Fruit fly (Drosophila melanogaster) whole organism, embryonic: ENCODE results near the gene CG5445.

ENCODE experiments used
- Aef1 ChIP-seq: fragments of 200-800 bp; sonication (Bioruptor generic); IDR thresholded peaks from 3 replicates; pipeline ENCODE4 v1.3.6; 2022; ENCODE audit warnings: missing biosample characterization, missing genetic modification characterization
- CG10462 ChIP-seq: fragments of 200-800 bp; sonication (Bioruptor generic); optimal IDR thresholded peaks from 2 replicates; lab custom pipeline; 2016; ENCODE audit warnings: missing biosample characterization, missing genetic modification characterization
- CG11504 ChIP-seq: fragments of 200-800 bp; sonication (Bioruptor generic); optimal IDR thresholded peaks from 3 replicates; lab custom pipeline; 2019; ENCODE audit warnings: missing biosample characterization, mild to moderate bottlenecking, missing genetic modification characterization, moderate library complexity
- CG14014 ChIP-seq: fragments of 200-800 bp; sonication (Bioruptor generic); IDR thresholded peaks from 2 replicates; pipeline ENCODE4 v1.3.6; 2022; ENCODE audit warnings: missing biosample characterization, missing genetic modification characterization
- CG15479 ChIP-seq: fragments of 200-800 bp; sonication (Bioruptor generic); optimal IDR thresholded peaks from 3 replicates; lab custom pipeline; 2019; ENCODE audit warnings: missing biosample characterization, mild to moderate bottlenecking, missing genetic modification characterization, moderate library complexity
- CG16779 ChIP-seq: fragments of 200-800 bp; sonication (Bioruptor generic); IDR thresholded peaks from 2 replicates; pipeline ENCODE4 v1.3.6; 2022; ENCODE audit warnings: missing biosample characterization, missing genetic modification characterization
- CG31388 ChIP-seq: fragments of 200-800 bp; sonication (Bioruptor generic); optimal IDR thresholded peaks from 2 replicates; lab custom pipeline; 2016; ENCODE audit warnings: missing biosample characterization, missing genetic modification characterization
- CG3163 ChIP-seq: fragments of 200-800 bp; sonication (Bioruptor generic); optimal IDR thresholded peaks from 3 replicates; lab custom pipeline; 2016; ENCODE audit warnings: missing biosample characterization, missing genetic modification characterization
- CG34376 ChIP-seq: fragments of 200-800 bp; sonication (Bioruptor generic); optimal IDR thresholded peaks from 2 replicates; lab custom pipeline; 2018; ENCODE audit warnings: missing biosample characterization, mild to moderate bottlenecking, missing genetic modification characterization
- CG43689 ChIP-seq: fragments of 200-800 bp; sonication (Bioruptor generic); IDR thresholded peaks from 2 replicates; pipeline ENCODE4 v1.3.6; 2022; ENCODE audit warnings: missing biosample characterization, missing genetic modification characterization
- CG6683 ChIP-seq: fragments of 200-800 bp; sonication (Bioruptor generic); optimal IDR thresholded peaks from 2 replicates; lab custom pipeline; 2017; ENCODE audit warnings: missing biosample characterization, mild to moderate bottlenecking, missing genetic modification characterization, missing genetic modification reagents
- CG7271 ChIP-seq: fragments of 200-800 bp; sonication (Bioruptor generic); optimal IDR thresholded peaks from 2 replicates; lab custom pipeline; 2018; ENCODE audit warnings: missing biosample characterization, mild to moderate bottlenecking, missing genetic modification characterization, moderate library complexity
- CG9797 ChIP-seq: fragments of 200-800 bp; sonication (Bioruptor generic); optimal IDR thresholded peaks from 3 replicates; lab custom pipeline; 2018; ENCODE audit warnings: missing biosample characterization, mild to moderate bottlenecking, missing genetic modification characterization
- CG9932 ChIP-seq: fragments of 200-800 bp; sonication (Bioruptor generic); IDR thresholded peaks from 2 replicates; pipeline ENCODE4 v1.3.6; 2022; ENCODE audit warnings: missing biosample characterization, missing genetic modification characterization
- Dek ChIP-seq: fragments of 200-800 bp; sonication (Bioruptor generic); optimal IDR thresholded peaks from 3 replicates; lab custom pipeline; 2019; ENCODE audit warnings: missing biosample characterization, mild to moderate bottlenecking, missing genetic modification characterization, moderate library complexity
- Dfd ChIP-seq, 2 experiments: fragments of >200 bp; optimal IDR thresholded peaks; 2 replicates each; lab custom pipeline; 2017; ENCODE audit warnings: missing biosample characterization in 2 of 2, missing genetic modification characterization in 2 of 2
- Drgx ChIP-seq: fragments of 200-800 bp; sonication (Bioruptor generic); IDR thresholded peaks from 2 replicates; pipeline ENCODE4 v1.3.6; 2022; ENCODE audit warnings: missing biosample characterization, missing genetic modification characterization
- E2f2 ChIP-seq: fragments of 200-800 bp; sonication (Bioruptor generic); IDR thresholded peaks from 2 replicates; pipeline ENCODE4 v1.3.6; 2022; ENCODE audit warnings: missing biosample characterization, missing genetic modification characterization
- Fer3 ChIP-seq: fragments of 200-800 bp; sonication (Bioruptor generic); optimal IDR thresholded peaks from 2 replicates; lab custom pipeline; 2018; ENCODE audit warnings: missing biosample characterization, mild to moderate bottlenecking, missing genetic modification characterization, moderate library complexity
- Gug ChIP-seq: fragments of 200-800 bp; sonication (Bioruptor generic); IDR thresholded peaks from 4 replicates; pipeline ENCODE4 v1.3.6; 2022; ENCODE audit warnings: missing biosample characterization, missing genetic modification characterization
- HLHmδ ChIP-seq: fragments of 200-800 bp; sonication (Bioruptor generic); optimal IDR thresholded peaks from 2 replicates; lab custom pipeline; 2018; ENCODE audit warnings: missing biosample characterization, mild to moderate bottlenecking, missing genetic modification characterization, moderate library complexity
- Hsf ChIP-seq: fragments of 200-800 bp; sonication (Bioruptor generic); optimal IDR thresholded peaks from 3 replicates; lab custom pipeline; 2016; ENCODE audit warnings: missing biosample characterization, missing genetic modification characterization
- Lhr ChIP-seq: fragments of 200-800 bp; sonication (Bioruptor generic); optimal IDR thresholded peaks from 3 replicates; lab custom pipeline; 2017; ENCODE audit warnings: mild to moderate bottlenecking, missing biosample characterization, missing genetic modification reagents, missing genetic modification characterization
- MBD-R2 ChIP-seq: fragments of 200-800 bp; sonication (Bioruptor generic); IDR thresholded peaks from 2 replicates; pipeline ENCODE4 v1.3.6; 2022; ENCODE audit warnings: missing biosample characterization, missing genetic modification characterization
- Neu2 ChIP-seq: fragments of 200-800 bp; sonication (Bioruptor generic); optimal IDR thresholded peaks from 3 replicates; lab custom pipeline; 2016; ENCODE audit warnings: missing biosample characterization, missing genetic modification characterization, borderline replicate concordance
- NfI ChIP-seq: fragments of 200-800 bp; sonication (Bioruptor generic); optimal IDR thresholded peaks from 3 replicates; lab custom pipeline; 2018; ENCODE audit warnings: missing biosample characterization, mild to moderate bottlenecking, missing genetic modification characterization, moderate library complexity
- Optix ChIP-seq: fragments of 200-800 bp; sonication (Bioruptor generic); IDR thresholded peaks from 3 replicates; pipeline ENCODE4 v1.3.6; 2022; ENCODE audit warnings: missing biosample characterization, missing genetic modification characterization
- Six4 ChIP-seq: fragments of 200-800 bp; sonication (Bioruptor generic); optimal IDR thresholded peaks from 2 replicates; lab custom pipeline; 2016; ENCODE audit warnings: missing biosample characterization, missing genetic modification characterization
- abd-A ChIP-seq: fragments of 200-800 bp; sonication (Bioruptor generic); optimal IDR thresholded peaks from 3 replicates; lab custom pipeline; 2019; ENCODE audit warnings: missing biosample characterization, mild to moderate bottlenecking, missing genetic modification characterization, moderate library complexity
- bab2 ChIP-seq: fragments of 200-800 bp; sonication (Bioruptor generic); optimal IDR thresholded peaks from 2 replicates; lab custom pipeline; 2016; ENCODE audit warnings: missing biosample characterization, missing genetic modification characterization
- cad ChIP-seq: fragments of >200 bp; optimal IDR thresholded peaks from 2 replicates; lab custom pipeline; 2017; ENCODE audit warnings: missing biosample characterization, missing genetic modification characterization
- danr ChIP-seq: fragments of 200-800 bp; sonication (Bioruptor generic); IDR thresholded peaks from 2 replicates; pipeline ENCODE4 v1.3.6; 2022; ENCODE audit warnings: missing biosample characterization, missing genetic modification characterization
- gt ChIP-seq: fragments of 200-800 bp; sonication (Bioruptor generic); IDR thresholded peaks from 2 replicates; pipeline ENCODE4 v1.3.6; 2022; ENCODE audit warnings: missing biosample characterization, missing genetic modification characterization
- ham ChIP-seq: fragments of 200-800 bp; sonication (Bioruptor generic); IDR thresholded peaks from 2 replicates; pipeline ENCODE4 v1.3.6; 2022; ENCODE audit warnings: missing biosample characterization, missing genetic modification characterization
- hkb ChIP-seq, 2 experiments: fragments of 200-800 bp in 1 of 2; fragments of >200 bp in 1 of 2; sonication (Bioruptor generic) in 1 of 2; IDR thresholded peaks in 1 of 2; optimal IDR thresholded peaks in 1 of 2; 2 replicates each; pipeline versions ENCODE4 v1.3.6 to Lab custom; 2017 to 2022; ENCODE audit warnings: missing biosample characterization in 1 of 2, missing genetic modification characterization in 1 of 2
- jing ChIP-seq: fragments of 200-800 bp; sonication (Bioruptor generic); optimal IDR thresholded peaks from 2 replicates; lab custom pipeline; 2018; ENCODE audit warnings: missing biosample characterization, mild to moderate bottlenecking, missing genetic modification characterization
- klu ChIP-seq: fragments of 200-800 bp; sonication (Bioruptor generic); IDR thresholded peaks from 2 replicates; pipeline ENCODE4 v1.3.6; 2022; ENCODE audit warnings: missing biosample characterization, missing genetic modification characterization
- lola ChIP-seq, 3 experiments: fragments of >200 bp in 2 of 3; fragments of 200-800 bp in 1 of 3; sonication (Bioruptor generic) in 1 of 3; optimal IDR thresholded peaks; 2 replicates each; lab custom pipeline; 2017 to 2019; ENCODE audit warnings: missing biosample characterization in 3 of 3, missing genetic modification characterization in 3 of 3, mild to moderate bottlenecking in 1 of 3, moderate library complexity in 1 of 3
- mirr ChIP-seq: fragments of 200-800 bp; sonication (Bioruptor generic); optimal IDR thresholded peaks from 3 replicates; lab custom pipeline; 2018; ENCODE audit warnings: missing biosample characterization, mild to moderate bottlenecking, missing genetic modification characterization
- odd ChIP-seq: fragments of 200-800 bp; sonication (Bioruptor generic); optimal IDR thresholded peaks from 2 replicates; lab custom pipeline; 2017; ENCODE audit warnings: missing biosample characterization, mild to moderate bottlenecking, missing genetic modification characterization
- pros ChIP-seq: fragments of 200-800 bp; sonication (Bioruptor generic); optimal IDR thresholded peaks from 3 replicates; lab custom pipeline; 2019; ENCODE audit warnings: missing biosample characterization, mild to moderate bottlenecking, missing genetic modification characterization, moderate library complexity
- schlank ChIP-seq: fragments of 200-800 bp; sonication (Bioruptor generic); optimal IDR thresholded peaks from 2 replicates; lab custom pipeline; 2018; ENCODE audit warnings: missing biosample characterization, mild to moderate bottlenecking, missing genetic modification characterization
- sd ChIP-seq: fragments of 200-800 bp; sonication (Bioruptor generic); optimal IDR thresholded peaks from 3 replicates; lab custom pipeline; 2018; ENCODE audit warnings: missing biosample characterization, mild to moderate bottlenecking, missing genetic modification characterization, moderate library complexity
- sqz ChIP-seq: fragments of 200-800 bp; sonication (Bioruptor generic); optimal IDR thresholded peaks from 3 replicates; lab custom pipeline; 2018; ENCODE audit warnings: missing biosample characterization, mild to moderate bottlenecking, missing genetic modification characterization
- stwl ChIP-seq: fragments of 200-800 bp; sonication (Bioruptor generic); optimal IDR thresholded peaks from 3 replicates; lab custom pipeline; 2018; ENCODE audit warnings: missing biosample characterization, mild to moderate bottlenecking, missing genetic modification characterization, moderate library complexity
- twi ChIP-seq: fragments of 200-800 bp; optimal IDR thresholded peaks from 2 replicates; lab custom pipeline; 2019; ENCODE audit warnings: missing biosample characterization, mild to moderate bottlenecking, missing genetic modification characterization, moderate library complexity
- unc-4 ChIP-seq: fragments of 200-800 bp; sonication (Bioruptor generic); IDR thresholded peaks from 2 replicates; pipeline ENCODE4 v1.3.6; 2022; ENCODE audit warnings: missing biosample characterization, missing genetic modification characterization; ENCODE audit not compliant: partially characterized antibody
- vvl ChIP-seq: fragments of 200-800 bp; sonication (Bioruptor generic); IDR thresholded peaks from 2 replicates; pipeline ENCODE4 v1.3.6; 2022; ENCODE audit warnings: missing biosample characterization, missing genetic modification characterization
- wdn ChIP-seq: fragments of 200-800 bp; sonication (Bioruptor generic); IDR thresholded peaks from 2 replicates; pipeline ENCODE4 v1.3.6; 2022; ENCODE audit warnings: missing biosample characterization, missing genetic modification characterization

Gene CG5445

DNA sequence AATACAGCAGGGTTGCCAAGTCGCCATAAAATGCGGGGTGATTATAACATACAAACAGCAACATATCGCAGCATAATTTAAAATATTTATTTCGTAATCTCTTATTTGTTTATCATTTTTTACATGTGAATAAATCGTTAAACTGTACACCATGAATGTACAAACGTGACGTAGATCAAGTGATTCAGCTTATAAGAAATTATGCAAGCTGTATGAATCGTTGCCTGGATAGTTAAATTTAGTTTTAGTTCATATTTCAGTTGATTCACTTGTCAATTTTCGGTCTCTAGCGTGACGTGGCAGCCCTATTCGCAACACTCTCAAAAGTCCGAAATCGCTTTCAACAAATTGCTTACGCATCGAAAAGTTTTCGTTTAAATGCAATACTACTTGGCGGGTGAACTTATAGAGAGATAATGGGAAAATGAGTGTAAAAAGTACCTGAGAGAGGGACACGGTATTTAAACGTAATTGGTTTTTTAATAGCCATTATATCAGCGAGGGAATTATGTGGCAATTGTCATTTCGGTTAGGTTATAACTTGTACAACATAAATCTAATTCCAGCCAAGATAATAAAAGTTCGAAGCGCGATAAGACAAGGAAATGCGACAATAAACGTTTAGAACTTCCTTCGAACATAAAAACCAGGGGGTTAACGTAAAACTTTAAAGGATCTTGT lies 9.9 kb downstream of the CG5445 start (continued):
- TF ChIP-seq Dfd (GFP tag; optimal IDR thresholded peaks at IDR 0.05; lab: Kevin White, UChicago) (no peak), CG11504 (tag; lab: Kevin White, UChicago) (peak; percentile 86), CG16779 (GFP tag; lab: Robert Waterston, UW) (no peak), lola (GFP tag; optimal IDR thresholded peaks at IDR 0.05; lab: Kevin White, UChicago) (peak in 1 of 3 experiments; percentile 16), Aef1 (GFP tag; lab: Robert Waterston, UW) (peak; percentile 34; the same call in 1 of the 3 replicates), abd-A (tag; lab: Kevin White, UChicago) (no peak), CG7271 (tag; lab: Kevin White, UChicago) (no peak), stwl (tag; lab: Kevin White, UChicago) (peak; percentile 15), unc-4 (GFP tag; lab: Robert Waterston, UW) (no peak), klu (GFP tag; lab: Robert Waterston, UW) (no peak; the same call in 1 of the 2 replicates), CG6683 (GFP tag; lab: Kevin White, UChicago) (peak; percentile 20), sqz (GFP tag; lab: Kevin White, UChicago) (peak; percentile 39), CG14014 (GFP tag; lab: Robert Waterston, UW) (peak; percentile 73), CG9797 (GFP tag; lab: Kevin White, UChicago) (no peak), schlank (tag; lab: Kevin White, UChicago) (peak; percentile 56), gt (GFP tag; lab: Robert Waterston, UW) (0 out of 2 replicates have a peak, but pooled peaks have one; percentile 30), MBD-R2 (GFP tag; lab: Robert Waterston, UW) (no peak), NfI (peak; percentile 73), mirr (GFP tag; lab: Kevin White, UChicago) (peak; percentile 25), wdn (GFP tag; lab: Robert Waterston, UW) (no peak), E2f2 (GFP tag; lab: Robert Waterston, UW) (0 out of 2 replicates have a peak, but pooled peaks have one; percentile 41), twi (tag; lab: Kevin White, UChicago) (peak; percentile 32), CG34376 (GFP tag; lab: Kevin White, UChicago) (no peak), Drgx (GFP tag; lab: Robert Waterston, UW) (no peak), Hsf (peak; percentile 71), CG9932 (GFP tag; lab: Robert Waterston, UW) (peak; percentile 36; the same call in 1 of the 2 replicates), CG15479 (no peak), Fer3 (tag; lab: Kevin White, UChicago) (peak; percentile 70), Neu2 (GFP tag; lab: Kevin White, UChicago) (no peak), Lhr (GFP tag; lab: Kevin White, UChicago) (no peak), Dek (tag; lab: Kevin White, UChicago) (peak; percentile 59), CG3163 (GFP tag; lab: Kevin White, UChicago) (no peak), cad (no peak), HLHmδ (GFP tag; lab: Kevin White, UChicago) (no peak), vvl (GFP tag; lab: Robert Waterston, UW) (peak; percentile 61), Optix (GFP tag; lab: Robert Waterston, UW) (peak; percentile 47; the same call in 1 of the 3 replicates), jing (peak; percentile 56), odd (GFP tag; lab: Kevin White, UChicago) (peak; percentile 63), ham (GFP tag; lab: Robert Waterston, UW) (no peak), CG10462 (no peak), danr (peak; percentile 46; the same call in 1 of the 2 replicates), Gug (GFP tag; lab: Robert Waterston, UW) (peak; percentile 23; the same call in 1 of the 4 replicates), sd (tag; lab: Kevin White, UChicago) (peak; percentile 28), CG43689 (GFP tag; lab: Robert Waterston, UW) (no peak), hkb (optimal IDR thresholded peaks at IDR 0.05; lab: Kevin White, UChicago) (no peak), hkb (GFP tag; IDR thresholded peaks at IDR 0.05; lab: Robert Waterston, UW) (peak; percentile 76), CG31388 (GFP tag; lab: Kevin White, UChicago) (no peak), Six4 (peak; percentile 16), pros (GFP tag; lab: Kevin White, UChicago) (no peak), bab2 (GFP tag; lab: Kevin White, UChicago) (peak; percentile 64)
